Worm (Caenorhabditis elegans) whole organism, young adult: Measurements from ENCODE around the gene Y51H4A.1.

Source experiments
- B0336.3 ChIP-seq: fragments of 200-800 bp; sonication (Bioruptor generic); IDR thresholded peaks from 2 replicates; pipeline ENCODE4 v1.3.6; 2022; ENCODE audit warnings: missing genetic modification characterization, missing compliant biosample characterization
- F10E7.11 ChIP-seq: sonication (generic microtip); optimal IDR thresholded peaks from 2 replicates; lab custom pipeline; 2017; ENCODE audit warnings: mild to moderate bottlenecking, missing genetic modification characterization, moderate library complexity, missing compliant biosample characterization
- F57C9.4 ChIP-seq: sonication (generic microtip); optimal IDR thresholded peaks from 2 replicates; lab custom pipeline; 2017; ENCODE audit warnings: mild to moderate bottlenecking, missing genetic modification characterization, missing compliant biosample characterization
- Y53F4B.3 ChIP-seq: fragments of 200-800 bp; sonication (Bioruptor generic); IDR thresholded peaks from 2 replicates; pipeline ENCODE4 v1.3.6; 2022; ENCODE audit warnings: missing genetic modification reagents, missing genetic modification characterization, missing compliant biosample characterization
- Y53G8AR.9 ChIP-seq: fragments of 200-800 bp; sonication (Bioruptor generic); conservative IDR thresholded peaks from 2 replicates; pipeline ENCODE4 v1.3.6; 2022; ENCODE audit warnings: missing genetic modification reagents, missing genetic modification characterization, missing compliant biosample characterization
- Y56A3A.18 ChIP-seq: fragments of 200-800 bp; sonication (Bioruptor generic); IDR thresholded peaks from 2 replicates; pipeline ENCODE4 v1.3.6; 2022; ENCODE audit warnings: missing genetic modification reagents, missing genetic modification characterization, missing compliant biosample characterization
- Y95B8A.8 ChIP-seq: fragments of 200-800 bp; sonication (Bioruptor generic); IDR thresholded peaks from 2 replicates; pipeline ENCODE4 v1.3.6; 2022; ENCODE audit warnings: missing genetic modification reagents, missing genetic modification characterization, missing compliant biosample characterization
- ZK185.1 ChIP-seq: sonication (generic microtip); optimal IDR thresholded peaks from 2 replicates; lab custom pipeline; 2016; ENCODE audit warnings: mild to moderate bottlenecking, missing genetic modification characterization, missing compliant biosample characterization; ENCODE audit not compliant: poor library complexity, severe bottlenecking
- ama-1 ChIP-seq, 3 experiments: fragments of 150-350 bp in 1 of 3; sonication (generic microtip) in 2 of 3; optimal IDR thresholded peaks; 2 replicates each; lab custom pipeline; 2014 to 2018; ENCODE audit warnings: missing biosample characterization in 2 of 3, missing genetic modification characterization in 2 of 3, missing genetic modification reagents in 2 of 3
- atf-7 ChIP-seq: sonication (generic microtip); optimal IDR thresholded peaks from 2 replicates; lab custom pipeline; 2017; ENCODE audit warnings: mild to moderate bottlenecking, missing genetic modification characterization, missing compliant biosample characterization
- attf-5 ChIP-seq: fragments of 200-800 bp; sonication (Bioruptor generic); optimal IDR thresholded peaks from 2 replicates; lab custom pipeline; 2018; ENCODE audit warnings: mild to moderate bottlenecking, missing genetic modification characterization, missing compliant biosample characterization
- attf-6 ChIP-seq: fragments of 200-800 bp; sonication (Bioruptor generic); IDR thresholded peaks from 2 replicates; pipeline ENCODE4 v1.3.6; 2022; ENCODE audit warnings: missing genetic modification reagents, missing genetic modification characterization, missing compliant biosample characterization
- bed-1 ChIP-seq: fragments of 200-800 bp; sonication (Bioruptor generic); IDR thresholded peaks from 2 replicates; pipeline ENCODE4 v1.3.6; 2022; ENCODE audit warnings: missing genetic modification reagents, missing genetic modification characterization, missing compliant biosample characterization
- bed-2 ChIP-seq: fragments of 200-800 bp; sonication (Bioruptor generic); IDR thresholded peaks from 2 replicates; pipeline ENCODE4 v1.3.6; 2022; ENCODE audit warnings: missing genetic modification reagents, missing genetic modification characterization, missing compliant biosample characterization
- ccch-3 ChIP-seq: fragments of 200-800 bp; sonication (Bioruptor generic); optimal IDR thresholded peaks from 2 replicates; lab custom pipeline; 2018; ENCODE audit warnings: mild to moderate bottlenecking, missing genetic modification characterization, missing compliant biosample characterization
- cebp-1 ChIP-seq, 2 experiments: fragments of 200-800 bp in 1 of 2; sonication (Bioruptor generic) in 1 of 2; sonication (generic microtip) in 1 of 2; IDR thresholded peaks in 1 of 2; optimal IDR thresholded peaks in 1 of 2; 2 replicates each; pipeline versions ENCODE4 v1.3.6 to Lab custom; 2017 to 2022; ENCODE audit warnings: missing compliant biosample characterization in 2 of 2, missing genetic modification characterization in 2 of 2, mild to moderate bottlenecking in 1 of 2, missing genetic modification reagents in 1 of 2, moderate library complexity in 1 of 2
- ceh-27 ChIP-seq: fragments of 200-800 bp; sonication (Bioruptor generic); optimal IDR thresholded peaks from 2 replicates; lab custom pipeline; 2018; ENCODE audit warnings: mild to moderate bottlenecking, missing genetic modification characterization, moderate library complexity, missing compliant biosample characterization
- ceh-79 ChIP-seq: sonication (generic microtip); optimal IDR thresholded peaks from 2 replicates; lab custom pipeline; 2017; ENCODE audit warnings: mild to moderate bottlenecking, missing genetic modification characterization, missing compliant biosample characterization
- dox-1 ChIP-seq: fragments of 200-800 bp; sonication (Bioruptor generic); IDR thresholded peaks from 2 replicates; pipeline ENCODE4 v1.3.6; 2022; ENCODE audit warnings: missing genetic modification reagents, missing genetic modification characterization, missing compliant biosample characterization
- egrh-3 ChIP-seq: fragments of 200-800 bp; sonication (Bioruptor generic); IDR thresholded peaks from 2 replicates; pipeline ENCODE4 v1.3.6; 2022; ENCODE audit warnings: missing genetic modification reagents, missing genetic modification characterization, missing compliant biosample characterization
- gei-17 ChIP-seq: fragments of 200-800 bp; sonication (Bioruptor generic); optimal IDR thresholded peaks from 2 replicates; lab custom pipeline; 2018; ENCODE audit warnings: mild to moderate bottlenecking, missing genetic modification characterization, missing compliant biosample characterization
- hmg-1.2 ChIP-seq: fragments of 200-800 bp; sonication (Bioruptor generic); IDR thresholded peaks from 2 replicates; pipeline ENCODE4 v1.3.6; 2022; ENCODE audit warnings: missing genetic modification reagents, missing genetic modification characterization, missing compliant biosample characterization
- let-607 ChIP-seq, 2 experiments: fragments of 200-800 bp in 1 of 2; sonication (Bioruptor generic) in 1 of 2; sonication (generic microtip) in 1 of 2; optimal IDR thresholded peaks; 2 replicates each; lab custom pipeline; 2016 to 2018; ENCODE audit warnings: mild to moderate bottlenecking in 2 of 2, missing compliant biosample characterization in 2 of 2, missing genetic modification characterization in 2 of 2, moderate library complexity in 2 of 2, missing genotype in 1 of 2
- lin-35 ChIP-seq, 3 experiments: fragments of 150-350 bp in 2 of 3; sonication (generic microtip) in 1 of 3; optimal IDR thresholded peaks; 2 replicates each; lab custom pipeline; 2014 to 2018; ENCODE audit warnings: missing biosample characterization in 3 of 3, missing genetic modification characterization in 3 of 3, missing genetic modification reagents in 3 of 3
- lin-40 ChIP-seq: sonication (generic microtip); optimal IDR thresholded peaks from 2 replicates; lab custom pipeline; 2016; ENCODE audit warnings: missing genetic modification characterization, mild to moderate bottlenecking, missing compliant biosample characterization, missing genotype, missing genetic modification reagents
- madf-6 ChIP-seq: fragments of 200-800 bp; sonication (Bioruptor generic); IDR thresholded peaks from 2 replicates; pipeline ENCODE4 v1.3.6; 2022; ENCODE audit warnings: missing genetic modification reagents, missing genetic modification characterization, missing compliant biosample characterization
- mcd-1 ChIP-seq: fragments of 200-800 bp; sonication (Bioruptor generic); IDR thresholded peaks from 2 replicates; pipeline ENCODE4 v1.3.6; 2022; ENCODE audit warnings: missing genetic modification reagents, missing genetic modification characterization, missing compliant biosample characterization
- nhr-120 ChIP-seq: fragments of 200-800 bp; sonication (Bioruptor generic); IDR thresholded peaks from 2 replicates; pipeline ENCODE4 v1.3.6; 2022; ENCODE audit warnings: missing genetic modification characterization, missing compliant biosample characterization
- nhr-80 ChIP-seq: sonication (generic microtip); optimal IDR thresholded peaks from 2 replicates; lab custom pipeline; 2016; ENCODE audit warnings: missing genetic modification characterization, missing compliant biosample characterization
- nhr-90 ChIP-seq: sonication (generic microtip); optimal IDR thresholded peaks from 2 replicates; lab custom pipeline; 2016; ENCODE audit warnings: missing genotype, mild to moderate bottlenecking, missing genetic modification characterization, missing compliant biosample characterization
- pha-4 ChIP-seq: fragments of 150-350 bp; sonication (generic microtip); optimal IDR thresholded peaks from 2 replicates; lab custom pipeline; 2014; ENCODE audit warnings: missing biosample characterization, missing genetic modification reagents, missing genetic modification characterization
- snpc-4 ChIP-seq, 5 experiments: fragments of 150-350 bp in 1 of 5; sonication (generic microtip) in 4 of 5; optimal IDR thresholded peaks; 2 replicates each; lab custom pipeline; 2014 to 2018; ENCODE audit warnings: missing genetic modification characterization in 5 of 5, missing biosample characterization in 3 of 5, antibody characterized with exemption in 2 of 5, mild to moderate bottlenecking in 2 of 5, missing compliant biosample characterization in 2 of 5, missing genotype in 2 of 5, moderate library complexity in 2 of 5, missing genetic modification reagents in 1 of 5
- tbx-9 ChIP-seq: sonication (generic microtip); optimal IDR thresholded peaks from 2 replicates; lab custom pipeline; 2016; ENCODE audit warnings: borderline replicate concordance, missing genetic modification characterization, inconsistent platforms, missing compliant biosample characterization
- unc-62 ChIP-seq: fragments of 150-350 bp; optimal IDR thresholded peaks from 2 replicates; lab custom pipeline; 2014; ENCODE audit warnings: missing biosample characterization, missing genetic modification reagents, missing genetic modification characterization
- zfh-2 ChIP-seq: fragments of 200-800 bp; sonication (Bioruptor generic); conservative IDR thresholded peaks from 2 replicates; pipeline ENCODE4 v1.3.6; 2022; ENCODE audit warnings: missing genetic modification reagents, missing genetic modification characterization, missing compliant biosample characterization
- ztf-18 ChIP-seq: sonication (generic microtip); optimal IDR thresholded peaks from 2 replicates; lab custom pipeline; 2016; ENCODE audit warnings: missing genotype, mild to moderate bottlenecking, missing genetic modification characterization, missing compliant biosample characterization
- ztf-26 ChIP-seq: sonication (generic microtip); optimal IDR thresholded peaks from 2 replicates; lab custom pipeline; 2017; ENCODE audit warnings: missing genetic modification characterization, missing compliant biosample characterization
- ztf-6 ChIP-seq: fragments of 200-800 bp; sonication (Bioruptor generic); IDR thresholded peaks from 2 replicates; pipeline ENCODE4 v1.3.6; 2022; ENCODE audit warnings: missing genetic modification reagents, missing genetic modification characterization, missing compliant biosample characterization

Gene Y51H4A.1

ce11 chrIV:16491411-16492036, 14.4 kb upstream of the Y51H4A.1 start (continued):
- TF ChIP-seq madf-6 (GFP tag; lab: Robert Waterston, UW): no peak
- no peak for TF ChIP-seq ccch-3 (GFP tag; lab: Kevin White, UChicago)
- no peak for TF ChIP-seq pha-4 (tag; lab: Kevin White, UChicago)
- peak; percentile 79 for TF ChIP-seq hmg-1.2
- peak; percentile 40 for TF ChIP-seq gei-17 (GFP tag; lab: Kevin White, UChicago)
- TF ChIP-seq zfh-2 (GFP tag; lab: Robert Waterston, UW): peak; percentile 49
- no peak for TF ChIP-seq ceh-79 (tag; lab: Kevin White, UChicago)
- peak; percentile 94 for TF ChIP-seq cebp-1 (GFP tag; IDR thresholded peaks at IDR 0.05; lab: Robert Waterston, UW)
- peak; percentile 98 for TF ChIP-seq cebp-1 (tag; optimal IDR thresholded peaks at IDR 0.05; lab: Kevin White, UChicago)
- TF ChIP-seq tbx-9: no peak
- peak; percentile 39; the same call in 1 of the 2 replicates for TF ChIP-seq dox-1 (GFP tag; lab: Robert Waterston, UW)
- no peak for TF ChIP-seq ztf-18

ce11 chrIV:16489958-16490357, 12.9 kb upstream of the Y51H4A.1 start:
- TF ChIP-seq attf-5 (GFP tag; lab: Kevin White, UChicago) (peak; percentile 59), mcd-1 (GFP tag; lab: Robert Waterston, UW) (no peak), ama-1 (optimal IDR thresholded peaks at IDR 0.05; lab: Kevin White, UChicago) (peak; percentile 15), ama-1 (GFP tag; optimal IDR thresholded peaks at IDR 0.05; lab: Kevin White, UChicago) (no peak), snpc-4 (GFP tag; optimal IDR thresholded peaks at IDR 0.05; lab: Kevin White, UChicago) (no peak), snpc-4 (tag; optimal IDR thresholded peaks at IDR 0.05; lab: Kevin White, UChicago) (peak in 2 of 4 experiments; percentile 16 to 25), lin-35 (GFP tag; optimal IDR thresholded peaks at IDR 0.05; lab: Kevin White, UChicago) (peak in 1 of 3 experiments; percentile 49), zfh-2 (GFP tag; lab: Robert Waterston, UW) (peak; percentile 48; the same call in 1 of the 2 replicates), bed-1 (GFP tag; lab: Robert Waterston, UW) (no peak), Y53F4B.3 (GFP tag; lab: Robert Waterston, UW) (no peak), atf-7 (tag; lab: Kevin White, UChicago) (no peak), Y53G8AR.9 (GFP tag; lab: Robert Waterston, UW) (0 out of 2 replicates have a peak, but pooled peaks have one; percentile 33), nhr-80 (tag; lab: Kevin White, UChicago) (peak; percentile 72), ZK185.1 (tag; lab: Kevin White, UChicago) (peak; percentile 39), let-607 (tag; optimal IDR thresholded peaks at IDR 0.05; lab: Kevin White, UChicago) (peak in 1 of 2 experiments; percentile 24), unc-62 (peak; percentile 37), egrh-3 (GFP tag; lab: Robert Waterston, UW) (no peak), ztf-26 (tag; lab: Kevin White, UChicago) (peak; percentile 69), ztf-6 (GFP tag; lab: Robert Waterston, UW) (no peak), bed-2 (GFP tag; lab: Robert Waterston, UW) (no peak), attf-6 (GFP tag; lab: Robert Waterston, UW) (no peak), Y95B8A.8 (GFP tag; lab: Robert Waterston, UW) (no peak), F10E7.11 (no peak), lin-40 (tag; lab: Kevin White, UChicago) (peak; percentile 45), hmg-1.2 (peak; percentile 44; the same call in 1 of the 2 replicates), cebp-1 (GFP tag; IDR thresholded peaks at IDR 0.05; lab: Robert Waterston, UW) (no peak), cebp-1 (tag; optimal IDR thresholded peaks at IDR 0.05; lab: Kevin White, UChicago) (peak; percentile 53), ceh-27 (GFP tag; lab: Kevin White, UChicago) (peak; percentile 67), nhr-90 (tag; lab: Kevin White, UChicago) (no peak), Y56A3A.18 (GFP tag; lab: Robert Waterston, UW) (0 out of 2 replicates have a peak, but pooled peaks have one; percentile 48), F57C9.4 (tag; lab: Kevin White, UChicago) (no peak), dox-1 (GFP tag; lab: Robert Waterston, UW) (peak; percentile 61), B0336.3 (GFP tag; lab: Robert Waterston, UW) (peak; percentile 27; the same call in 1 of the 2 replicates), nhr-120 (GFP tag; lab: Robert Waterston, UW) (no peak)
